Fruit fly (Drosophila melanogaster) whole organism: ENCODE results near the gene CG14562.

ENCODE experiments used
- Dll ChIP-seq: fragments of >200 bp; optimal IDR thresholded peaks from 2 replicates; lab custom pipeline; 2017
- EcR ChIP-seq, 2 experiments: fragments of >200 bp; optimal IDR thresholded peaks; 2 replicates each; lab custom pipeline; 2017; ENCODE audit warnings: missing biosample characterization in 2 of 2, missing genetic modification characterization in 2 of 2, missing genetic modification reagents in 2 of 2
- psq ChIP-seq: fragments of >200 bp; optimal IDR thresholded peaks from 2 replicates; lab custom pipeline; 2017
- usp ChIP-seq: fragments of >200 bp; optimal IDR thresholded peaks from 2 replicates; lab custom pipeline; 2017; ENCODE audit warnings: missing biosample characterization, missing genetic modification characterization, mixed read lengths

- TF ChIP-seq psq (lab: Kevin White, UChicago) (no peak), usp (no peak), Dll (lab: Kevin White, UChicago) (no peak), EcR (GFP tag; optimal IDR thresholded peaks at IDR 0.05; lab: Kevin White, UChicago) (no peak)
These were observed 21.3 kb downstream of the CG14562 start for dm6 chr3L:21963293-21963692.
